Fruit fly (Drosophila melanogaster) whole organism, adult: Measurements from ENCODE around the gene Muted.

Experiments used
- CG11617 ChIP-seq: fragments of 200-800 bp; sonication (Bioruptor generic); optimal IDR thresholded peaks from 2 replicates; lab custom pipeline; 2017; ENCODE audit warnings: mild to moderate bottlenecking, missing biosample characterization, missing genetic modification reagents, missing genetic modification characterization
- CG12768 ChIP-seq: fragments of 200-800 bp; sonication (Bioruptor generic); optimal IDR thresholded peaks from 2 replicates; lab custom pipeline; 2017; ENCODE audit warnings: missing biosample characterization, missing genetic modification characterization, mild to moderate bottlenecking, moderate library complexity, missing genetic modification reagents
- CG14711 ChIP-seq: fragments of 200-800 bp; sonication (Bioruptor generic); optimal IDR thresholded peaks from 2 replicates; lab custom pipeline; 2018; ENCODE audit warnings: missing biosample characterization, mild to moderate bottlenecking, missing genetic modification characterization, moderate library complexity
- CG1620 ChIP-seq: fragments of 200-800 bp; sonication (Bioruptor generic); optimal IDR thresholded peaks from 2 replicates; lab custom pipeline; 2016; ENCODE audit warnings: missing biosample characterization, missing genetic modification characterization
- CG33017 ChIP-seq: fragments of 200-800 bp; sonication (Bioruptor generic); optimal IDR thresholded peaks from 2 replicates; lab custom pipeline; 2018; ENCODE audit warnings: missing biosample characterization, mild to moderate bottlenecking, missing genetic modification characterization, moderate library complexity
- CG5204 ChIP-seq: fragments of 200-800 bp; sonication (Bioruptor generic); optimal IDR thresholded peaks from 2 replicates; lab custom pipeline; 2016; ENCODE audit warnings: missing biosample characterization, missing genetic modification characterization
- CG7045 ChIP-seq: fragments of 200-800 bp; sonication (Bioruptor generic); optimal IDR thresholded peaks from 2 replicates; lab custom pipeline; 2017; ENCODE audit warnings: missing biosample characterization, mild to moderate bottlenecking, missing genetic modification characterization
- CG7101 ChIP-seq: fragments of 200-800 bp; sonication (Bioruptor generic); optimal IDR thresholded peaks from 2 replicates; lab custom pipeline; 2018; ENCODE audit warnings: missing biosample characterization, mild to moderate bottlenecking, missing genetic modification characterization, moderate library complexity
- Clk ChIP-seq: fragments of 200-800 bp; sonication (Bioruptor generic); optimal IDR thresholded peaks from 2 replicates; lab custom pipeline; 2017; ENCODE audit warnings: missing biosample characterization, missing genetic modification characterization
- Crg-1 ChIP-seq: fragments of 200-800 bp; sonication (Bioruptor generic); optimal IDR thresholded peaks from 2 replicates; lab custom pipeline; 2016; ENCODE audit warnings: missing biosample characterization, missing genetic modification characterization
- Hr96 ChIP-seq: fragments of 200-800 bp; sonication (Bioruptor generic); optimal IDR thresholded peaks from 2 replicates; lab custom pipeline; 2016; ENCODE audit warnings: missing biosample characterization, missing genetic modification characterization
- Mnt ChIP-seq: fragments of 200-800 bp; sonication (Bioruptor generic); optimal IDR thresholded peaks from 2 replicates; lab custom pipeline; 2016; ENCODE audit warnings: missing biosample characterization, mild to moderate bottlenecking, missing genetic modification characterization
- bab1 ChIP-seq: fragments of 200-800 bp; sonication (Bioruptor generic); optimal IDR thresholded peaks from 3 replicates; lab custom pipeline; 2019; ENCODE audit warnings: missing biosample characterization, mild to moderate bottlenecking, missing genetic modification characterization, moderate library complexity
- cic ChIP-seq: fragments of 200-800 bp; sonication (Bioruptor generic); optimal IDR thresholded peaks from 2 replicates; lab custom pipeline; 2017; ENCODE audit warnings: missing biosample characterization, mild to moderate bottlenecking, missing genetic modification characterization, moderate library complexity
- cnc ChIP-seq, 2 experiments: fragments of >200 bp; optimal IDR thresholded peaks; 2 replicates each; lab custom pipeline; 2017
- kay ChIP-seq: fragments of 200-800 bp; sonication (Bioruptor generic); peaks from one replicate; lab custom pipeline; 2016; ENCODE audit warnings: missing biosample characterization, missing genetic modification characterization, borderline replicate concordance
- ovo ChIP-seq: fragments of 200-800 bp; sonication (Bioruptor generic); optimal IDR thresholded peaks from 2 replicates; lab custom pipeline; 2016; ENCODE audit warnings: missing biosample characterization, missing genetic modification characterization
- pad ChIP-seq: fragments of 200-800 bp; sonication (Bioruptor generic); optimal IDR thresholded peaks from 3 replicates; lab custom pipeline; 2017; ENCODE audit warnings: missing biosample characterization, missing genetic modification characterization, mild to moderate bottlenecking, moderate library complexity, missing genetic modification reagents
- tj ChIP-seq: fragments of 200-800 bp; sonication (Bioruptor generic); optimal IDR thresholded peaks from 3 replicates; lab custom pipeline; 2017; ENCODE audit warnings: missing biosample characterization, mild to moderate bottlenecking, missing genetic modification characterization, moderate library complexity
- toe ChIP-seq: fragments of 200-800 bp; sonication (Bioruptor generic); optimal IDR thresholded peaks from 2 replicates; lab custom pipeline; 2016; ENCODE audit warnings: missing biosample characterization, missing genetic modification characterization

The Muted gene

DNA sequence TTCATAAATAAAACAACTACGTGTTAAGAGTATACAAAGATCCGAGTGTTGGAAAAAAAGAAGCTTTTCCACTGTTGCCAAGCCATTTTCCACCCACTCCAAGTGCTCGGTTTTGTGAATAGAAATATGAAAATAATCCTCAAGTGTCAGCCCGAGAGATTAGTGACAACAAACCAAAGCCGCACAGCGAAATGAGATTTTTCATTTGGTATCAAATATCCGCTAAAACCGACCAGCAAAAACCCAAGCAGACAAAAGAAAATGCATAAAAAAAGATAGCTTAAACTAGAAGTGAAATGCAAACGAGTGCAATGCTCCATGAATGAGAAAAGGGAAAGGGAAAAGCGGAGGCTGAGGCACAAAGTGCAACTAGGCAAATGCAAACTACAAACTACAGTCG, 11.0 kb upstream of the Muted start, which contains the start of gene rdhB:
TSS of gene rdhB (plus strand) at position 301 of the 400 bp plus-strand sequence.
- TF ChIP-seq kay (GFP tag; lab: Kevin White, UChicago) (no peak), bab1 (GFP tag; lab: Kevin White, UChicago) (no peak), cic (GFP tag; lab: Kevin White, UChicago) (no peak), Mnt (GFP tag; lab: Kevin White, UChicago) (no peak), tj (no peak), CG11617 (no peak), CG5204 (no peak), CG1620 (no peak), cnc (optimal IDR thresholded peaks at IDR 0.05; lab: Kevin White, UChicago) (no peak), CG7101 (no peak)

DNA sequence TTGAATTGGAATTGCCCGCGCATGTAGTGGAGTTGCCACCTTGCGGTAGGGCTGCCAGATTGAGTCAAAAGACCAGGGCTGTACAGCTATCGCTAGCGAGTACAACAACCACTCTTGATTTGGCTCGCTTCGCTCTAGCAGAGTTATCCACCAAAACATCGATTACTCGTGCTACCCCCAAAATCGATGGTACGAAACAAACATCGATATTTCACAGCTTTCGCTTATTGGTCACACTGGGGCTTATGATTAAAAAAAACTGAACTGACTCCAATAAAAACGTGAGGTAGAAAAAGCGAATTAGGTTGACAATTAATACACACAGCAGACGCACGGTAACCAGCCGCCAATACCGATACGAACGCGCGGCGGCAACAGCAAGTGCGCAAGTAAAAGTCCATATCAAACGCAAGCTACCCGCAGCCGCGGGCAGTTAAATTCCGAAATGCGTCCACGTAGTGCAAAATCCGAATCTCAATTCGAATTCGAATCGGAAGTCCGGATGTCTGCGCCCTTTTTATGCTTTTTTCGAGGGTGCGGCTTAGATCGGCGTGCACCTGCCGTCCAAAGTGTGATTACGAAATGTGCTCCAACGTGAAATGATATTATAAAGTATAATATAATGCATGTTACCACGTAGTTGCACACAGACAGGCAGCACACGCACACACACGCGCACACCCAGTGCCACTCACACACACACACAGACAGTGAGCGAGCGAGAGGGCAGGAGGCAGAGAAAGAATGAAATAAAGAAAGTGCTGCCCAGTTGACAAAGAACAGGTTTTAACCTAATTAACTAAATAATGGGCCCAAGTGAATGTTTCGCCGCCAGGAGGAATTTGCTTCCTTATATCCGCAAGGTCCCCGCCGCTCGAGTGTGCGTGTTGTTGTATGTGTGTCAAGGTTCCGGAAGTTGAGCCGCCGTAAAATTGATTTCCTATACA, 5.7 kb upstream of the Muted start, which contains the start of gene Sar1:
TSS of gene Sar1 (plus strand) at position 222 of the 947 bp plus-strand sequence.
- TF ChIP-seq toe (GFP tag; lab: Kevin White, UChicago), result no peak
- no peak for TF ChIP-seq ovo (GFP tag; lab: Kevin White, UChicago)
- peak; percentile 58 for TF ChIP-seq CG1620
- no peak for TF ChIP-seq kay (GFP tag; lab: Kevin White, UChicago)
- TF ChIP-seq cnc (optimal IDR thresholded peaks at IDR 0.05; lab: Kevin White, UChicago), result no peak
- TF ChIP-seq Clk (GFP tag; lab: Kevin White, UChicago), result peak; percentile 21
- TF ChIP-seq CG11617, result peak; percentile 21
- peak; percentile 36 for TF ChIP-seq Mnt (GFP tag; lab: Kevin White, UChicago)
- peak; percentile 18 for TF ChIP-seq Crg-1 (GFP tag; lab: Kevin White, UChicago)
- peak; percentile 46 for TF ChIP-seq bab1 (GFP tag; lab: Kevin White, UChicago)
- TF ChIP-seq CG7045 (GFP tag; lab: Kevin White, UChicago), result no peak
- peak; percentile 47 for TF ChIP-seq CG12768
- peak; percentile 13 for TF ChIP-seq CG7101
- peak; percentile 61 for TF ChIP-seq cic (GFP tag; lab: Kevin White, UChicago)
- TF ChIP-seq tj, result no peak
- no peak for TF ChIP-seq CG33017 (tag; lab: Kevin White, UChicago)
- TF ChIP-seq Hr96, result no peak
- TF ChIP-seq CG14711 (tag; lab: Kevin White, UChicago), result no peak
- TF ChIP-seq pad, result peak; percentile 26

DNA sequence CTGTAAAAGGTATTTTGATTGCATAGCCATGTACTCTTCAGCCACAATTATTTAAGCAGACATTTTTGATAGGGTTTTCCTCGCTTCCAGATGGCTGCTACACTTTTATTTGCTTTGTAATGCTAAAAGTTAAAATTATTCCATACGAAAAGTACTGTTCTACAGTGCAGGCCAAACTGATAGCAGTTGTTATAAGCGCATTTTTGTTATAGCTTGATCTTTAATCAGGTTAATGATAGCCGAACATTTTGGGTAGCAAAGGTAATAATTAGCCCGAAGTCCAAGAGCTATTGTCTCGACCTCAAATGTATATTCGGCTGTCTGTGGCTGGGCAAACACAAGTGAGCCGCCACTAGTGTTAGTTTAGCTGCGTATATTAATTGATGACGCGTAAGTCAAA, 4.5 kb upstream of the Muted start:
- TF ChIP-seq cic (GFP tag; lab: Kevin White, UChicago) (no peak), bab1 (GFP tag; lab: Kevin White, UChicago) (no peak), Hr96 (no peak), cnc (optimal IDR thresholded peaks at IDR 0.05; lab: Kevin White, UChicago) (no peak), CG7101 (no peak), CG12768 (no peak), CG11617 (no peak), CG1620 (no peak), toe (GFP tag; lab: Kevin White, UChicago) (no peak), ovo (GFP tag; lab: Kevin White, UChicago) (no peak), Clk (GFP tag; lab: Kevin White, UChicago) (no peak), tj (no peak), CG7045 (GFP tag; lab: Kevin White, UChicago) (no peak), CG14711 (tag; lab: Kevin White, UChicago) (no peak), Mnt (GFP tag; lab: Kevin White, UChicago) (no peak), pad (no peak), Crg-1 (GFP tag; lab: Kevin White, UChicago) (no peak)

DNA sequence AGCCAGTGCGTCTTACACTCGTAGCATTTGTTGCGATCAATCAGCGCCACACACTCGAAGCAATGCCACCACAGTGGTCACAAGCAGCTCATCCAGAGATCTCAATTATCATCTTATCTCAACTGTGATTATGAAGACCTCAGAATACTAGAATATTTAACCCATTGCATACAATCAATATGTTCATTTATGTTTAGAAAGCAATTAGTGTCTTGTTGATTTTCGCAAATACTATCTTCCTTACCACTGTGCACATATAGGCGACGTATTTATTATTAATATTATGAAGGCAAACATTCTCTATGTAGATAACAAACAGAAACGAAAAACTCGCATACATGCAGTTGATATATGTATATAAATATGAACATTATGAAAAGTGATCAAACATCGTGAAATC, 3.6 kb upstream of the Muted start:
- TF ChIP-seq Clk (GFP tag; lab: Kevin White, UChicago), result no peak
- TF ChIP-seq bab1 (GFP tag; lab: Kevin White, UChicago), result no peak
- peak; percentile 26 for TF ChIP-seq Hr96
- no peak for TF ChIP-seq kay (GFP tag; lab: Kevin White, UChicago)
- peak; percentile 80 for TF ChIP-seq CG7101
- peak; percentile 7 for TF ChIP-seq toe (GFP tag; lab: Kevin White, UChicago)
- no peak for TF ChIP-seq Crg-1 (GFP tag; lab: Kevin White, UChicago)
- peak; percentile 33 for TF ChIP-seq tj
- peak; percentile 79 for TF ChIP-seq CG12768
- TF ChIP-seq CG11617, result peak; percentile 63
- TF ChIP-seq CG14711 (tag; lab: Kevin White, UChicago), result peak; percentile 76
- no peak for TF ChIP-seq CG1620
- TF ChIP-seq CG33017 (tag; lab: Kevin White, UChicago), result peak; percentile 79
- TF ChIP-seq ovo (GFP tag; lab: Kevin White, UChicago), result no peak
- TF ChIP-seq Mnt (GFP tag; lab: Kevin White, UChicago), result peak; percentile 15
- peak; percentile 29 for TF ChIP-seq cic (GFP tag; lab: Kevin White, UChicago)
- TF ChIP-seq cnc (optimal IDR thresholded peaks at IDR 0.05; lab: Kevin White, UChicago), result no peak
- peak; percentile 30 for TF ChIP-seq pad
- no peak for TF ChIP-seq CG5204
- TF ChIP-seq CG7045 (GFP tag; lab: Kevin White, UChicago), result peak; percentile 55

DNA sequence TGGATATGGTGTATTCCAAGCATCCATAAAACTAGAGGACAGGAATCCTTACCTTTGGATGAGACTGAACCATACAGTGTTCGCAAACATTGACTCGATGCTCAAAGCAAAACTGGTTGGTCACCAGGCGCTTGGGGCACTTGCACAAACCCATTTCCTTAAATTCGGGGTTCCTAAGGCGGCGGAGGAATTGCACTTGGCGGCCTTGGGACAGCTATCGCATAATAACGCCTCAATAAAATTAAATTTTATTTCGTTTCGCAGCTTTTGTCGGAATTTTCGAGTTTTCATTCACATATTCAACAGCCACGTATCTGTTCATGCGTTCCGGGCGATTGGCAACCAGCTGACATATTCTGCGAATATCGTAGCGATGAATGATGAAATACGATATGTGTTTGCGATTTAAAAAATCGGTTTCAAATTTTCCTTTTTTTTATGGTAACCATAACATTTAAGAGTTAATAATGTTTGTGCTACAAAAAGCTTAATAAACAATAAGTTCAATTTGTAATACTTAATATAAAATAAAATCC, 3.3 kb downstream of the Muted start, which contains the start of gene CG5382:
TSS of gene CG5382 (minus strand) at position 324 of the 536 bp plus-strand sequence.
- peak; percentile 72 for TF ChIP-seq bab1 (GFP tag; lab: Kevin White, UChicago)
- no peak for TF ChIP-seq CG7045 (GFP tag; lab: Kevin White, UChicago)
- TF ChIP-seq kay (GFP tag; lab: Kevin White, UChicago), result no peak
